Worm (Caenorhabditis elegans) whole organism, mixed stage, embryonic: ENCODE data around the gene C26E6.12.

ENCODE experiments used
- M03D4.4 ChIP-seq: sonication (generic microtip); optimal IDR thresholded peaks from 2 replicates; lab custom pipeline; 2017; ENCODE audit warnings: mild to moderate bottlenecking, missing genetic modification characterization, missing compliant biosample characterization
- bed-3 ChIP-seq: fragments of 200-800 bp; sonication (Bioruptor generic); optimal IDR thresholded peaks from 3 replicates; lab custom pipeline; 2018; ENCODE audit warnings: mild to moderate bottlenecking, missing genetic modification characterization, moderate library complexity, missing compliant biosample characterization
- blmp-1 ChIP-seq: fragments of 150-350 bp; optimal IDR thresholded peaks from 2 replicates; lab custom pipeline; 2014; ENCODE audit warnings: missing biosample characterization, missing genetic modification characterization
- ceh-39 ChIP-seq: fragments of 150-350 bp; optimal IDR thresholded peaks from 2 replicates; lab custom pipeline; 2014; ENCODE audit warnings: missing biosample characterization, missing genetic modification characterization
- ceh-43 ChIP-seq: fragments of 200-800 bp; sonication (Bioruptor generic); optimal IDR thresholded peaks from 2 replicates; lab custom pipeline; 2018; ENCODE audit warnings: mild to moderate bottlenecking, missing genetic modification characterization, moderate library complexity, missing compliant biosample characterization
- ceh-83 ChIP-seq: fragments of 200-800 bp; sonication (Bioruptor generic); optimal IDR thresholded peaks from 2 replicates; lab custom pipeline; 2018; ENCODE audit warnings: mild to moderate bottlenecking, missing genetic modification characterization, missing compliant biosample characterization
- ces-1 ChIP-seq: fragments of 150-350 bp; optimal IDR thresholded peaks from 2 replicates; lab custom pipeline; 2014; ENCODE audit warnings: missing biosample characterization, missing genetic modification reagents, missing genetic modification characterization
- drap-1 ChIP-seq: fragments of 200-800 bp; sonication (Bioruptor generic); optimal IDR thresholded peaks from 3 replicates; lab custom pipeline; 2018; ENCODE audit warnings: mild to moderate bottlenecking, missing genetic modification characterization, missing compliant biosample characterization
- elt-1 ChIP-seq: sonication (generic microtip); optimal IDR thresholded peaks from 2 replicates; lab custom pipeline; 2017; ENCODE audit warnings: missing genetic modification characterization, mild to moderate bottlenecking, missing compliant biosample characterization, antibody characterized with exemption, moderate library complexity, borderline replicate concordance; ENCODE audit not compliant: insufficient read depth
- elt-3 ChIP-seq: fragments of 150-350 bp; optimal IDR thresholded peaks from 2 replicates; lab custom pipeline; 2014; ENCODE audit warnings: missing biosample characterization, missing genetic modification characterization
- ham-2 ChIP-seq: fragments of 200-800 bp; sonication (Bioruptor generic); optimal IDR thresholded peaks from 2 replicates; lab custom pipeline; 2018; ENCODE audit warnings: mild to moderate bottlenecking, missing genetic modification characterization, missing compliant biosample characterization
- hlh-1 ChIP-seq: fragments of 150-350 bp; optimal IDR thresholded peaks from 2 replicates; lab custom pipeline; 2014; ENCODE audit warnings: missing biosample characterization, missing genetic modification reagents, missing genetic modification characterization
- lin-13 ChIP-seq: fragments of 150-350 bp; optimal IDR thresholded peaks from 2 replicates; lab custom pipeline; 2014; ENCODE audit warnings: missing biosample characterization, missing genetic modification characterization
- lin-32 ChIP-seq: fragments of 200-800 bp; sonication (Bioruptor generic); optimal IDR thresholded peaks from 2 replicates; lab custom pipeline; 2018; ENCODE audit warnings: mild to moderate bottlenecking, missing genetic modification characterization, missing compliant biosample characterization
- mab-5 ChIP-seq: fragments of 150-350 bp; optimal IDR thresholded peaks from 2 replicates; lab custom pipeline; 2014; ENCODE audit warnings: missing biosample characterization, missing genetic modification characterization
- mep-1 ChIP-seq: fragments of 150-350 bp; optimal IDR thresholded peaks from 2 replicates; lab custom pipeline; 2017; ENCODE audit warnings: missing biosample characterization, missing genetic modification reagents, missing genetic modification characterization, inconsistent platforms
- mls-2 ChIP-seq: sonication (generic microtip); optimal IDR thresholded peaks from 2 replicates; lab custom pipeline; 2016; ENCODE audit warnings: mild to moderate bottlenecking, missing genetic modification characterization, moderate library complexity, missing compliant biosample characterization
- nhr-12 ChIP-seq: fragments of 150-350 bp; optimal IDR thresholded peaks from 2 replicates; lab custom pipeline; 2014; ENCODE audit warnings: missing biosample characterization, missing genetic modification characterization
- nhr-2 ChIP-seq: fragments of 150-350 bp; optimal IDR thresholded peaks from 2 replicates; lab custom pipeline; 2014; ENCODE audit warnings: missing biosample characterization, missing genetic modification characterization
- nhr-237 ChIP-seq: fragments of 150-350 bp; optimal IDR thresholded peaks from 2 replicates; lab custom pipeline; 2014; ENCODE audit warnings: missing biosample characterization, missing genetic modification characterization
- nhr-28 ChIP-seq: fragments of 150-350 bp; optimal IDR thresholded peaks from 2 replicates; lab custom pipeline; 2014; ENCODE audit warnings: missing biosample characterization, missing genetic modification characterization
- nhr-76 ChIP-seq: sonication (generic microtip); optimal IDR thresholded peaks from 2 replicates; lab custom pipeline; 2017; ENCODE audit warnings: missing biosample characterization, missing genetic modification characterization
- pha-4 ChIP-seq: fragments of 150-350 bp; optimal IDR thresholded peaks from 2 replicates; lab custom pipeline; 2018; ENCODE audit warnings: missing biosample characterization, missing genetic modification reagents, missing genetic modification characterization
- sem-2 ChIP-seq: fragments of 200-800 bp; sonication (Bioruptor generic); optimal IDR thresholded peaks from 2 replicates; lab custom pipeline; 2018; ENCODE audit warnings: mild to moderate bottlenecking, missing genetic modification characterization, missing compliant biosample characterization
- snpc-4 ChIP-seq: fragments of 150-350 bp; optimal IDR thresholded peaks from 2 replicates; lab custom pipeline; 2014; ENCODE audit warnings: missing biosample characterization, missing genetic modification characterization
- sptf-1 ChIP-seq: sonication (generic microtip); optimal IDR thresholded peaks from 2 replicates; lab custom pipeline; 2017; ENCODE audit warnings: mild to moderate bottlenecking, missing genetic modification characterization, moderate library complexity, missing compliant biosample characterization
- tbx-8 ChIP-seq: fragments of 200-800 bp; sonication (Bioruptor generic); optimal IDR thresholded peaks from 2 replicates; lab custom pipeline; 2018; ENCODE audit warnings: mild to moderate bottlenecking, missing genetic modification characterization, moderate library complexity, missing compliant biosample characterization
- unc-120 ChIP-seq: sonication (generic microtip); optimal IDR thresholded peaks from 2 replicates; lab custom pipeline; 2017; ENCODE audit warnings: missing genetic modification characterization, missing compliant biosample characterization; ENCODE audit not compliant: poor library complexity, severe bottlenecking
- unc-39 ChIP-seq: fragments of 150-350 bp; optimal IDR thresholded peaks from 2 replicates; lab custom pipeline; 2014; ENCODE audit warnings: missing biosample characterization, missing genetic modification characterization
- unc-62 ChIP-seq: fragments of 150-350 bp; optimal IDR thresholded peaks from 2 replicates; lab custom pipeline; 2014; ENCODE audit warnings: missing biosample characterization, missing genetic modification reagents, missing genetic modification characterization
- zip-8 ChIP-seq: fragments of 150-350 bp; optimal IDR thresholded peaks from 2 replicates; lab custom pipeline; 2014; ENCODE audit warnings: missing biosample characterization, missing genetic modification characterization
- ztf-11 ChIP-seq: fragments of 150-350 bp; optimal IDR thresholded peaks from 2 replicates; lab custom pipeline; 2014; ENCODE audit warnings: missing biosample characterization, missing genetic modification characterization

C26E6.12 gene

ce11 chrIII:4944213-4944612 is 12.2 kb upstream of the C26E6.12 start, which contains the start of gene ntl-9:
TSS of gene ntl-9 (plus strand) at chrIII:4944513.
- TF ChIP-seq elt-1 (tag; lab: Kevin White, UChicago), result no peak
- no peak for TF ChIP-seq zip-8 (tag; lab: Kevin White, UChicago)
- TF ChIP-seq elt-3, result no peak
- no peak for TF ChIP-seq unc-39
- TF ChIP-seq hlh-1 (tag; lab: Kevin White, UChicago), result no peak
- no peak for TF ChIP-seq ztf-11 (tag; lab: Kevin White, UChicago)
- no peak for TF ChIP-seq ceh-83 (GFP tag; lab: Kevin White, UChicago)
- no peak for TF ChIP-seq sptf-1 (tag; lab: Kevin White, UChicago)
- TF ChIP-seq ceh-39, result no peak
- no peak for TF ChIP-seq ces-1 (GFP tag; lab: Kevin White, UChicago)
- TF ChIP-seq ham-2 (GFP tag; lab: Kevin White, UChicago), result no peak
- no peak for TF ChIP-seq bed-3 (GFP tag; lab: Kevin White, UChicago)

- TF ChIP-seq unc-62 (GFP tag; lab: Kevin White, UChicago) (no peak), nhr-237 (tag; lab: Kevin White, UChicago) (no peak), lin-32 (no peak), lin-13 (tag; lab: Kevin White, UChicago) (no peak), tbx-8 (GFP tag; lab: Kevin White, UChicago) (no peak), ceh-39 (no peak), sem-2 (GFP tag; lab: Kevin White, UChicago) (no peak), blmp-1 (no peak), sptf-1 (tag; lab: Kevin White, UChicago) (no peak), mls-2 (tag; lab: Kevin White, UChicago) (no peak), nhr-2 (tag; lab: Kevin White, UChicago) (no peak), ceh-83 (GFP tag; lab: Kevin White, UChicago) (no peak), nhr-12 (tag; lab: Kevin White, UChicago) (no peak), ham-2 (GFP tag; lab: Kevin White, UChicago) (no peak), M03D4.4 (tag; lab: Kevin White, UChicago) (no peak), pha-4 (tag; lab: Kevin White, UChicago) (no peak), ceh-43 (no peak), unc-39 (no peak), snpc-4 (tag; lab: Kevin White, UChicago) (no peak), nhr-76 (no peak)
Observed at ce11 chrIII:4939267-4939666, 7.2 kb upstream of the C26E6.12 start, which contains the start of gene rpb-2. TSS of gene rpb-2 (plus strand) at chrIII:4939567.

- TF ChIP-seq sptf-1 (tag; lab: Kevin White, UChicago) (no peak), unc-39 (no peak), hlh-1 (tag; lab: Kevin White, UChicago) (no peak), ceh-39 (no peak), mab-5 (no peak), ceh-43 (no peak), elt-3 (no peak), sem-2 (GFP tag; lab: Kevin White, UChicago) (no peak), pha-4 (tag; lab: Kevin White, UChicago) (no peak), ceh-83 (GFP tag; lab: Kevin White, UChicago) (no peak), bed-3 (GFP tag; lab: Kevin White, UChicago) (no peak), tbx-8 (GFP tag; lab: Kevin White, UChicago) (no peak)
Observed at ce11 chrIII:4937022-4937421, 5.0 kb upstream of the C26E6.12 start, which contains the start of gene fsn-1. TSS of gene fsn-1 (plus strand) at chrIII:4937322.

ce11 chrIII:4934896-4935628 is 3.0 kb upstream of the C26E6.12 start, which contains the start of gene mrps-18C:
TSS of gene mrps-18C (plus strand) at chrIII:4935578.
- TF ChIP-seq hlh-1 (tag; lab: Kevin White, UChicago) (no peak), lin-32 (no peak), sptf-1 (tag; lab: Kevin White, UChicago) (no peak), nhr-12 (tag; lab: Kevin White, UChicago) (no peak), pha-4 (tag; lab: Kevin White, UChicago) (no peak), ceh-43 (no peak), tbx-8 (GFP tag; lab: Kevin White, UChicago) (no peak), M03D4.4 (tag; lab: Kevin White, UChicago) (no peak), ceh-83 (GFP tag; lab: Kevin White, UChicago) (no peak), nhr-76 (no peak), ztf-11 (tag; lab: Kevin White, UChicago) (no peak), nhr-2 (tag; lab: Kevin White, UChicago) (no peak), drap-1 (GFP tag; lab: Kevin White, UChicago) (no peak), unc-120 (tag; lab: Kevin White, UChicago) (no peak), elt-3 (no peak), snpc-4 (tag; lab: Kevin White, UChicago) (no peak), bed-3 (GFP tag; lab: Kevin White, UChicago) (no peak), unc-39 (no peak), nhr-28 (tag; lab: Kevin White, UChicago) (no peak), mep-1 (tag; lab: Kevin White, UChicago) (no peak)
